Worm (Caenorhabditis elegans): Measurements from ENCODE around the gene arp-11.

arp-11 gene

DNA sequence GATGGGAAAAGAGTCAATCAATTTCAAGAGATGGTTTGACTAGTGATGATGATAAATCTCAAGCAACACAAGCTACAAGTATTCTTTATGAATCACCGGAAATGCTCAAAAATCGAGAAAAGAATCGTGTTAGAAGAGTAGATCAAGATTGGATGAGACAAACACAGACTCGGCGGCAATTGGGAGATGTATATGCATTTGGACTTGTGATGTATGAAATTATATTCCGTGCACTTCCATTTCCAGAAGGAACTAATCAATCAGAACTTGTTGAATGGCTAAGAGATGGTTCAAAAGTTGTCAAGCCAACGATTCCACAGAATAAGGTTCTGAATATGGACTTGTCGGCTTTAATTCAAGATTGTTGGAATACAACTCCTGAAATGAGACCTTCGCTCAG, 29.8 kb upstream of the arp-11 start:
- TF ChIP-seq nhr-28 (tag; optimal IDR thresholded peaks at IDR 0.05) (no peak), nhr-11 (tag; optimal IDR thresholded peaks at IDR 0.05) (no peak), mml-1 (tag; optimal IDR thresholded peaks at IDR 0.05) (no peak), fos-1 (tag; optimal IDR thresholded peaks at IDR 0.05) (no peak), aly-2 (tag; optimal IDR thresholded peaks at IDR 0.05) (no peak), fkh-2 (tag; optimal IDR thresholded peaks at IDR 0.05) (no peak), nhr-76 (tag; optimal IDR thresholded peaks at IDR 0.05) (no peak), R02D3.7 (tag; optimal IDR thresholded peaks at IDR 0.05) (no peak), snpc-4 (tag; optimal IDR thresholded peaks at IDR 0.05) (no peak), tbx-2 (tag; optimal IDR thresholded peaks at IDR 0.05) (no peak), mdl-1 (tag; optimal IDR thresholded peaks at IDR 0.05) (no peak), eor-1 (tag; optimal IDR thresholded peaks at IDR 0.05) (no peak), hmg-11 (tag; optimal IDR thresholded peaks at IDR 0.05) (no peak)

DNA sequence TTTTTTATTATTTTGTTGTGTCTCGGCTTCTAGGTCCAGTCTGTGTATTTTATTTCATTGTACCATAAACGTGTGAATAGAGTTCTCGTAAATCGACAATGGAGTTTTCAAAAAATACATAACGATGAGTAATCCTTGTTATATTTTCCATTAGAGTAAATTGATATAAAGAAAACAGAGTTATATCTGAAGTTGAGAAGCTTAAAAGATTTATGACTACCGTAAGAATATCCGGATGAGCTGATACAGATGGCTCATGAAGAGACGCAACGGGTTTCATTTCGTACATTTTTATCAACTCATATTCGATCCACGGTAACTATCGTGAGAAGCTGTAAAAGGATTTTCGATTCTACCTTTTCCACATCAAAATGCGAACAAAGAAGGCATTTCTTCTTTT, 25.8 kb upstream of the arp-11 start, which contains the start of gene gcy-8:
Gene gcy-8, plus strand, starts transcription at position 301 of the 400 bp plus-strand sequence.
- no peak for TF ChIP-seq R02D3.7 (tag; optimal IDR thresholded peaks at IDR 0.05)
- no peak for TF ChIP-seq nhr-67 (tag; optimal IDR thresholded peaks at IDR 0.05)
- no peak for TF ChIP-seq ZK546.5 (tag; optimal IDR thresholded peaks at IDR 0.05)
- no peak for TF ChIP-seq ztf-11 (tag; optimal IDR thresholded peaks at IDR 0.05)

DNA sequence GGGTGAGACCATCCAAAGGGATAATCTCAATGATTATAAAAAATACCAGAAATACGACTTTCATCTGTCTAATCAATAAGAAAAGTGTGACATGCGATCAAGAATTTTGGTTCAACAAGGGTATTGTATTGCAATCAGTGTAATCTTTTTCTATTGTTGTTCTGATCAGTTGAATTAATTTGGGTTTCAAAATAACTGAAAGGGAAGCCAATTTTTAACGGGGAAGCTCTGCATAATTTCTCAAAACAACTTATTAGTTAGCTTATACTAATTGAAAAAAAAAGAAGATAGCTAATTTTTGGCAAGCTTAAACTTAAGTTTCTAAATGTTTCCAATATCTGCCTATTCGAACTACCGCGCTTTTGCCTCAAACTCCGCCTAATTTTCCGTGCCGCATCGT, 25.1 kb upstream of the arp-11 start, which contains the start of gene C49H3.12:
Gene C49H3.12, minus strand, starts transcription at position 101 of the 400 bp plus-strand sequence.
- TF ChIP-seq ceh-28 (tag; optimal IDR thresholded peaks at IDR 0.05) (no peak), elt-1 (tag; optimal IDR thresholded peaks at IDR 0.05) (no peak), nhr-28 (tag; optimal IDR thresholded peaks at IDR 0.05) (no peak), aly-2 (tag; optimal IDR thresholded peaks at IDR 0.05) (no peak), sea-2 (GFP tag; optimal IDR thresholded peaks at IDR 0.05) (no peak), nhr-43 (tag; optimal IDR thresholded peaks at IDR 0.05; ENCODE audit: poor library complexity, severe bottlenecking) (no peak), mdl-1 (tag; optimal IDR thresholded peaks at IDR 0.05) (no peak), egl-5 (tag; optimal IDR thresholded peaks at IDR 0.05) (no peak), zag-1 (tag; optimal IDR thresholded peaks at IDR 0.05) (no peak), fkh-2 (tag; optimal IDR thresholded peaks at IDR 0.05) (no peak), eor-1 (tag; optimal IDR thresholded peaks at IDR 0.05) (no peak)

DNA sequence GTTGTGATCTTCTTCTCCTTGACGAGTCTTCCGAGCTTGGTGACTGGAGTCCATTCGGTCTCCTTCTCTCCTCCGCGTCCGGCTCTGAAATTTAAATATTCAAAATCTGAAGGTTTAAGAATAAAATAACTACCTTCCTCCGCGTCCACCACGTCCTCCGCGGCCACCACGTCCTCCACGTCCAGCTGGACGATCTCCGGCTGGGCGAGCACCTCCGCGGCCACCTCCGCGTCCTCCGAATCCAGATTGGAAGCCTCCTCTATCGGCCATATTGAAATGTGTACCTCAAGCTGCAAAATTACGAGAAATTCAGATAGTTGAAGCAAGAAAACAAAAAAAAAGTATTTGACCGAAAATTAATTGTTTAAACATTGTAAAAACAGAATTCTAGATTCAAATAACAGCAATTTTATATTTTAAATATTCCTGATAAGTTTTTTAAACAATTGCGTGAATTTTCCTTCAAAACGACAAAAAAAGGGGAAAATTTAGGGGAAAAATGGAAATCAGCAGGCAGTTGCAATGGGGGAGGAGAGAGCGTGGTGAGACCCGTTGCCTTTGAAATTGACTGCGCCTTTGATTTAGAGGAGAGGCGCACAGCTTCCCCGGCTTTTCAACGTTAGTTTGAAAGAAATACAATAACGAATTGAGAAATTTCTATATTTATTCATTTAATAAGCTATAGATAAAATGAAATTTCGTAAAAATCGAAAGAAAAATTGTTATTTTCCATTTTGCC, 24.2 kb upstream of the arp-11 start, which contains the start of gene rps-2:
Gene rps-2, minus strand, starts transcription at position 290 of the 739 bp plus-strand sequence.
- TF ChIP-seq jun-1 (tag; optimal IDR thresholded peaks at IDR 0.05) (no peak), lin-15B (tag; optimal IDR thresholded peaks at IDR 0.05) (peak; percentile 41), ceh-16 (tag; optimal IDR thresholded peaks at IDR 0.05) (no peak), nhr-25 (tag; optimal IDR thresholded peaks at IDR 0.05) (peak; percentile 21), egl-5 (tag; optimal IDR thresholded peaks at IDR 0.05) (peak; percentile 58)

DNA sequence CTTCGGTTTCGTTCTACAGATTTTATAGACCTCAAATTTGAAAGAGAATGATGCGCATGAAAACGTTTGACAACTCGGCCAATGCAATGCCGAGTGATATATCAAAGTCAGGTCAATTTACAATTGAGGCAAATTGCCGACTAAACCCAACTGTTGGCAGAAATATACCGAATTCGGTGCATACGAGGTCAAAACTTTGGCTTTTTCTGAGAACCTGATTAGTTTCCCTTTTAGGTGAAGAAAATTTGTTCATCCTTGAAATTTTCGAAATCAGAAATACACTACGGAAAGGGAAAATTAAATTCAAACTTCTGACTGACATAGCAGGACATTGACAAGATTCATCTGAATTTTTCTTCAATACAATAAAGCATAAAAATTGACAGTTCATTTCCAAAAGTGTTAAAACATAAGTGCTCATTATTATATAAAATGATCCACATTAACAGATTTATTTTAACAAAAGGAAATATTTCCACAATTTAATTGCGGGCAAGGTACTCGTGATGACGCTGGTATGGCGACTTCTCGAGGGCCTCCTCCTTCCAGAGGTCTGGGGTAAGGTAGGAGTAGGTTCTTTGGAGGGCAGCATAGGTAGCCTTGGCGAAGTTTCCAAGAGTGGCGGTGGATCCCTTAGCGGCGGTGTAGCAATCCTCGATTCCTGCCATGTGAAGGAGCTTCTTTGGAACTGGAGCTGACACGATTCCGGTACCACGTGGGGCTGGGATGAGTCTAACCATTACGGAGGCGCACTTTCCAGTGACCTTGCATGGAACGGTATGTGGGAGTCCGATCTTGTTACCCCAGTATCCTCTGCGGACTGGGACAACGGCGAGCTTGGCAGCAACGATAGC, 23.1 kb upstream of the arp-11 start:
- peak; percentile 3 for TF ChIP-seq R02D3.7 (tag; optimal IDR thresholded peaks at IDR 0.05)
- peak; percentile 14 for TF ChIP-seq nhr-23 (tag; optimal IDR thresholded peaks at IDR 0.05)
- TF ChIP-seq ama-1 (optimal IDR thresholded peaks at IDR 0.05), result peak; percentile 46
- TF ChIP-seq aly-2 (tag; optimal IDR thresholded peaks at IDR 0.05), result peak; percentile 52
- no peak for TF ChIP-seq ceh-16 (tag; optimal IDR thresholded peaks at IDR 0.05)
- no peak for TF ChIP-seq ceh-82 (tag; optimal IDR thresholded peaks at IDR 0.05)

DNA sequence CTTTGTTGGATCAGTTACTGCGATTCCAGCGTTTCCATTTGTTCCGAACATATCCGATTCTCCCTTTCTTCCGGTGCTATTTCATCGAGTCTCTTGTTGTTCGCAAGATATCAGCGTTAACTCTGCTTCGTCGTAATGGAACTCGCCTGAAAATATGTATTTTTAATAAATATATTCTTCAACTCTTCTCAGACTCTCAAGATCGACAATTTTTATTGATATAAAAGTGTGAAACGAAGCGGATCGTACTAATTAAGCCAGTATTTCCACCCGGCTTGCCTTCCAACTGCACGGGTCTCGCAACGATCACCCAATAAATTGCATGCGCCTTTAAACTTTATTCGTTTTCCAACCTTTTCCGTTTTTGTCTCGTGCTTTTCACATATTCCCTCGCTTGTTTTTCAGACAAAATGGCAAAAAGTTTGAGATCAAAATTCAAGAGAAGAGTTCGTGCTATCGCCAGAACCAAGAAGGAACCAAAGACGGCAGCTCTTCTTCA, 22.0 kb upstream of the arp-11 start, which contains the start of the genes xpo-3 and C49H3.3:
Gene xpo-3, minus strand, starts transcription at position 51 of the 499 bp plus-strand sequence.
Gene C49H3.3, plus strand, starts transcription at position 369 of the 499 bp plus-strand sequence.
- TF ChIP-seq egl-5 (tag; optimal IDR thresholded peaks at IDR 0.05) (peak; percentile 56), nfya-1 (tag; optimal IDR thresholded peaks at IDR 0.05; ENCODE audit: insufficient read depth) (peak; percentile 57), ztf-4 (tag; optimal IDR thresholded peaks at IDR 0.05) (no peak), lin-15B (tag; optimal IDR thresholded peaks at IDR 0.05) (peak; percentile 33), nhr-25 (tag; optimal IDR thresholded peaks at IDR 0.05) (peak; percentile 34), elt-2 (tag; optimal IDR thresholded peaks at IDR 0.05) (peak; percentile 30), hmg-11 (tag; optimal IDR thresholded peaks at IDR 0.05) (peak; percentile 29), ama-1 (optimal IDR thresholded peaks at IDR 0.05) (peak; percentile 38), ceh-16 (tag; optimal IDR thresholded peaks at IDR 0.05) (no peak), lin-39 (tag; optimal IDR thresholded peaks at IDR 0.05) (peak; percentile 76), pha-4 (tag; optimal IDR thresholded peaks at IDR 0.05) (peak; percentile 63), skn-1 (tag; optimal IDR thresholded peaks at IDR 0.05) (no peak)

Measured in whole organism, L3 larva.